Worm (Caenorhabditis elegans): ENCODE results near the gene F41G3.19.
A peak's percentile ranks its signal among the peaks of the same experiment; 100 is the strongest.

Gene F41G3.19

ce11 chrII:6736604-6737003 lies 15.3 kb downstream of the F41G3.19 start, which contains the start of gene T14B4.1:
Gene T14B4.1 (plus strand): TSS chrII:6736904.
- TF ChIP-seq scrt-1 (GFP tag; IDR thresholded peaks at IDR 0.05) (no peak), aly-1 (tag; optimal IDR thresholded peaks at IDR 0.05) (no peak)

ce11 chrII:6736066-6736465 lies 15.9 kb downstream of the F41G3.19 start, which contains the start of gene mrps-18.C:
Gene mrps-18.C (plus strand): TSS chrII:6736203.
- TF ChIP-seq ama-1 (optimal IDR thresholded peaks at IDR 0.05) (no peak), flt-1 (GFP tag; IDR thresholded peaks at IDR 0.05) (no peak), tbx-11 (GFP tag; IDR thresholded peaks at IDR 0.05) (no peak), B0310.2 (tag; optimal IDR thresholded peaks at IDR 0.05) (no peak), ets-7 (tag; optimal IDR thresholded peaks at IDR 0.05) (no peak), sea-1 (GFP tag; conservative IDR thresholded peaks at IDR 0.05) (no peak), scrt-1 (GFP tag; IDR thresholded peaks at IDR 0.05) (no peak)

ce11 chrII:6734674-6735073 lies 17.3 kb downstream of the F41G3.19 start, which contains the start of gene T14B4.3:
Gene T14B4.3 (plus strand): TSS chrII:6734937.
- TF ChIP-seq ets-7 (tag; optimal IDR thresholded peaks at IDR 0.05) (no peak), F13C5.2 (tag; optimal IDR thresholded peaks at IDR 0.05) (peak; percentile 62), tbx-37 (GFP tag; conservative IDR thresholded peaks at IDR 0.05) (peak; percentile 55; the same call in 1 of the 2 replicates), hnd-1 (tag; optimal IDR thresholded peaks at IDR 0.05) (no peak), tbx-11 (GFP tag; IDR thresholded peaks at IDR 0.05) (no peak), scrt-1 (GFP tag; IDR thresholded peaks at IDR 0.05) (no peak), ceh-36 (tag; optimal IDR thresholded peaks at IDR 0.05) (no peak), B0310.2 (tag; optimal IDR thresholded peaks at IDR 0.05) (no peak), sea-1 (GFP tag; conservative IDR thresholded peaks at IDR 0.05) (no peak), aly-1 (tag; optimal IDR thresholded peaks at IDR 0.05) (no peak), hmg-4 (GFP tag; optimal IDR thresholded peaks at IDR 0.05) (no peak), hmbx-1 (tag; optimal IDR thresholded peaks at IDR 0.05) (no peak)

ce11 chrII:6733718-6734117 lies 18.2 kb downstream of the F41G3.19 start, which contains the start of gene T14B4.9:
Gene T14B4.9 (minus strand): TSS chrII:6733818.
- TF ChIP-seq ets-7 (tag; optimal IDR thresholded peaks at IDR 0.05) (no peak), hnd-1 (tag; optimal IDR thresholded peaks at IDR 0.05) (no peak), tra-4 (tag; optimal IDR thresholded peaks at IDR 0.05) (no peak)

- TF ChIP-seq ceh-13 (GFP tag; optimal IDR thresholded peaks at IDR 0.05) (no peak), hmbx-1 (tag; optimal IDR thresholded peaks at IDR 0.05) (no peak)
Measured at ce11 chrII:6729331-6729730, 22.6 kb downstream of the F41G3.19 start, which contains the start of gene T14B4.8. Gene T14B4.8 (minus strand): TSS chrII:6729390.

ce11 chrII:6726814-6727213 lies 25.1 kb downstream of the F41G3.19 start:
- no peak for TF ChIP-seq F13C5.2 (tag; optimal IDR thresholded peaks at IDR 0.05)
- no peak for TF ChIP-seq hmbx-1 (tag; optimal IDR thresholded peaks at IDR 0.05)
- TF ChIP-seq tra-4 (tag; optimal IDR thresholded peaks at IDR 0.05) = no peak
- TF ChIP-seq tbx-37 (GFP tag; conservative IDR thresholded peaks at IDR 0.05) = no peak
- no peak for TF ChIP-seq ama-1 (optimal IDR thresholded peaks at IDR 0.05)
- TF ChIP-seq ets-7 (tag; optimal IDR thresholded peaks at IDR 0.05) = no peak

- TF ChIP-seq ets-7 (tag; optimal IDR thresholded peaks at IDR 0.05) = no peak
- peak; percentile 36 for TF ChIP-seq hmg-4 (GFP tag; optimal IDR thresholded peaks at IDR 0.05)
- peak; percentile 68 for TF ChIP-seq pes-1 (GFP tag; IDR thresholded peaks at IDR 0.05)
- TF ChIP-seq tbx-11 (GFP tag; IDR thresholded peaks at IDR 0.05) = 0 out of 2 replicates have a peak, but pooled peaks have one; percentile 49
- peak; percentile 2 for TF ChIP-seq hnd-1 (tag; optimal IDR thresholded peaks at IDR 0.05)
- TF ChIP-seq aly-1 (tag; optimal IDR thresholded peaks at IDR 0.05) = no peak
- 0 out of 2 replicates have a peak, but pooled peaks have one; percentile 14 for TF ChIP-seq flt-1 (GFP tag; IDR thresholded peaks at IDR 0.05)
- TF ChIP-seq tbx-37 (GFP tag; conservative IDR thresholded peaks at IDR 0.05) = peak; percentile 62
- peak; percentile 3 for TF ChIP-seq F13C5.2 (tag; optimal IDR thresholded peaks at IDR 0.05)
- TF ChIP-seq ceh-36 (tag; optimal IDR thresholded peaks at IDR 0.05) = no peak
Measured at ce11 chrII:6721581-6721980, 30.3 kb downstream of the F41G3.19 start.

- TF ChIP-seq sea-1 (GFP tag; conservative IDR thresholded peaks at IDR 0.05) = no peak
- no peak for TF ChIP-seq tbx-11 (GFP tag; IDR thresholded peaks at IDR 0.05)
- TF ChIP-seq F13C5.2 (tag; optimal IDR thresholded peaks at IDR 0.05) = no peak
- no peak for TF ChIP-seq aly-1 (tag; optimal IDR thresholded peaks at IDR 0.05)
- TF ChIP-seq ceh-13 (GFP tag; optimal IDR thresholded peaks at IDR 0.05) = no peak
- TF ChIP-seq ets-7 (tag; optimal IDR thresholded peaks at IDR 0.05) = no peak
Measured at ce11 chrII:6718221-6718620, 33.7 kb downstream of the F41G3.19 start, which contains the start of gene tsp-10. Gene tsp-10 (plus strand): TSS chrII:6718586.

- TF ChIP-seq aly-1 (tag; optimal IDR thresholded peaks at IDR 0.05) (no peak), scrt-1 (GFP tag; IDR thresholded peaks at IDR 0.05) (no peak), ceh-36 (tag; optimal IDR thresholded peaks at IDR 0.05) (no peak), hnd-1 (tag; optimal IDR thresholded peaks at IDR 0.05) (no peak), sea-1 (GFP tag; conservative IDR thresholded peaks at IDR 0.05) (no peak), B0310.2 (tag; optimal IDR thresholded peaks at IDR 0.05) (no peak), tra-4 (tag; optimal IDR thresholded peaks at IDR 0.05) (no peak), ceh-13 (GFP tag; optimal IDR thresholded peaks at IDR 0.05) (no peak), hmbx-1 (tag; optimal IDR thresholded peaks at IDR 0.05) (no peak), F13C5.2 (tag; optimal IDR thresholded peaks at IDR 0.05) (no peak), ama-1 (optimal IDR thresholded peaks at IDR 0.05) (no peak), pes-1 (GFP tag; IDR thresholded peaks at IDR 0.05) (no peak), hmg-4 (GFP tag; optimal IDR thresholded peaks at IDR 0.05) (no peak), tbx-11 (GFP tag; IDR thresholded peaks at IDR 0.05) (no peak), tbx-37 (GFP tag; conservative IDR thresholded peaks at IDR 0.05) (no peak), ets-7 (tag; optimal IDR thresholded peaks at IDR 0.05) (no peak), flt-1 (GFP tag; IDR thresholded peaks at IDR 0.05) (no peak)
Measured at ce11 chrII:6716638-6717037, 35.3 kb downstream of the F41G3.19 start, which contains the start of the genes T14B4.5 and T14B4.20. Gene T14B4.5 (plus strand): TSS chrII:6716863. Gene T14B4.20 (plus strand): TSS chrII:6716901.
